Worm (Caenorhabditis elegans): ENCODE results near the gene C33G8.2.

ce11 chrV:7007307-7007706, 2.3 kb upstream of the C33G8.2 start, which contains the start of gene drd-10:
- TF ChIP-seq lin-26 (GFP tag; IDR thresholded peaks at IDR 0.05) (no peak), hrde-1 (tag; optimal IDR thresholded peaks at IDR 0.05; ENCODE audit: borderline replicate concordance) (no peak), hsf-1 (GFP tag; IDR thresholded peaks at IDR 0.05) (no peak)

All from whole organism, young adult.